Fruit fly (Drosophila melanogaster): Measurements from ENCODE around the gene CG31789.

Gene CG31789

DNA sequence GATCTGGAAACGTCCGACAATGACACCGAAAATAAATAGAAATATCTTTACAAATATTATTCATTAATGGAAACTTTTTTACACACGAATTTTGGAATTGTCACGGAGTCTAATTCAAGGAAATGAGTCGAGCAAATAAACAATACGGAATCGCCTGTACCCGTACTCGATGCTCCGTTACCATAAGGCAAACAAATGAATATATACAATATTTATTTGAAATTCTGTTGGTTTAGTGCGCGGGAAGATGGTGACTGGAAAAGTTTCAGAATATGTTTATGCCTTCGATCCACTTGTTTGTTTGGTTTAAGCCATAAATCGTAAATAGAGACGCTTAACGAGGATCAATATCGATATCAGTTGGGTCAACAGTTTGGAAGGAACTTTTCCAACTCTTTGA lies 49.3 kb upstream of the CG31789 start (continued):
- TF ChIP-seq CG2889 (GFP tag; IDR thresholded peaks at IDR 0.05) (no peak), dmrt11E (tag; optimal IDR thresholded peaks at IDR 0.05) (peak; percentile 17), lbe (GFP tag; optimal IDR thresholded peaks at IDR 0.05) (no peak), CG3726 (GFP tag; IDR thresholded peaks at IDR 0.05) (no peak), bsh (GFP tag; optimal IDR thresholded peaks at IDR 0.05) (peak in 1 of 2 experiments; percentile 6), CG31388 (GFP tag; optimal IDR thresholded peaks at IDR 0.05) (no peak), Xbp1 (GFP tag; optimal IDR thresholded peaks at IDR 0.05) (no peak), C15 (GFP tag; IDR thresholded peaks at IDR 0.05) (no peak), fu2 (GFP tag; optimal IDR thresholded peaks at IDR 0.05) (no peak), CG11560 (tag; IDR thresholded peaks at IDR 0.05) (no peak), Mrtf (GFP tag; IDR thresholded peaks at IDR 0.05) (no peak), Stat92E (GFP tag; optimal IDR thresholded peaks at IDR 0.05) (no peak), jing (GFP tag; optimal IDR thresholded peaks at IDR 0.05) (no peak), Meics (GFP tag; optimal IDR thresholded peaks at IDR 0.05) (no peak), CG14441 (GFP tag; IDR thresholded peaks at IDR 0.05) (no peak), CG16863 (GFP tag; optimal IDR thresholded peaks at IDR 0.05) (no peak), Hr51 (GFP tag; optimal IDR thresholded peaks at IDR 0.05) (no peak), CG11398 (GFP tag; optimal IDR thresholded peaks at IDR 0.05) (no peak), lmd (GFP tag; IDR thresholded peaks at IDR 0.05) (no peak), CG6272 (GFP tag; IDR thresholded peaks at IDR 0.05) (no peak), sima (GFP tag; optimal IDR thresholded peaks at IDR 0.05) (no peak), CG10543 (GFP tag; optimal IDR thresholded peaks at IDR 0.05) (peak; percentile 6), CG3065 (GFP tag; optimal IDR thresholded peaks at IDR 0.05) (no peak), psq (GFP tag; optimal IDR thresholded peaks at IDR 0.05) (no peak), h (optimal IDR thresholded peaks at IDR 0.05) (no peak), CG2712 (tag; optimal IDR thresholded peaks at IDR 0.05) (no peak), ci (GFP tag; IDR thresholded peaks at IDR 0.05) (no peak), CG2199 (GFP tag; IDR thresholded peaks at IDR 0.05) (no peak), schlank (tag; optimal IDR thresholded peaks at IDR 0.05) (no peak), mld (GFP tag; IDR thresholded peaks at IDR 0.05; ENCODE audit: partially characterized antibody) (no peak), bowl (GFP tag; IDR thresholded peaks at IDR 0.05) (no peak), CG14860 (GFP tag; IDR thresholded peaks at IDR 0.05; ENCODE audit: partially characterized antibody) (no peak), CG7271 (tag; optimal IDR thresholded peaks at IDR 0.05) (no peak), Ada2b (GFP tag; IDR thresholded peaks at IDR 0.05) (no peak), PHDP (tag; optimal IDR thresholded peaks at IDR 0.05) (peak; percentile 48), CG17385 (GFP tag; optimal IDR thresholded peaks at IDR 0.05) (no peak), Sox100B (GFP tag; optimal IDR thresholded peaks at IDR 0.05) (no peak), Sry-δ (GFP tag; optimal IDR thresholded peaks at IDR 0.05) (no peak), CG8944 (GFP tag; optimal IDR thresholded peaks at IDR 0.05) (no peak), CoRest (tag; optimal IDR thresholded peaks at IDR 0.05) (peak; percentile 3), HLH54F (GFP tag; optimal IDR thresholded peaks at IDR 0.05) (no peak), Bdp1 (GFP tag; optimal IDR thresholded peaks at IDR 0.05) (no peak), CG18764 (GFP tag; optimal IDR thresholded peaks at IDR 0.05) (no peak), CG17912 (GFP tag; optimal IDR thresholded peaks at IDR 0.05) (no peak), CG12942 (GFP tag; optimal IDR thresholded peaks at IDR 0.05) (no peak), vvl (GFP tag; IDR thresholded peaks at IDR 0.05) (no peak), zf30C (GFP tag; optimal IDR thresholded peaks at IDR 0.05) (no peak), Gug (GFP tag; IDR thresholded peaks at IDR 0.05) (no peak), CG7786 (GFP tag; optimal IDR thresholded peaks at IDR 0.05) (no peak), lab (GFP tag; optimal IDR thresholded peaks at IDR 0.05) (peak; percentile 26), CG1647 (GFP tag; optimal IDR thresholded peaks at IDR 0.05) (no peak), CG2202 (tag; optimal IDR thresholded peaks at IDR 0.05) (peak; percentile 43), sqz (GFP tag; optimal IDR thresholded peaks at IDR 0.05) (no peak)
